Fruit fly (Drosophila melanogaster): ENCODE measurements around the gene CG32053.

DNA sequence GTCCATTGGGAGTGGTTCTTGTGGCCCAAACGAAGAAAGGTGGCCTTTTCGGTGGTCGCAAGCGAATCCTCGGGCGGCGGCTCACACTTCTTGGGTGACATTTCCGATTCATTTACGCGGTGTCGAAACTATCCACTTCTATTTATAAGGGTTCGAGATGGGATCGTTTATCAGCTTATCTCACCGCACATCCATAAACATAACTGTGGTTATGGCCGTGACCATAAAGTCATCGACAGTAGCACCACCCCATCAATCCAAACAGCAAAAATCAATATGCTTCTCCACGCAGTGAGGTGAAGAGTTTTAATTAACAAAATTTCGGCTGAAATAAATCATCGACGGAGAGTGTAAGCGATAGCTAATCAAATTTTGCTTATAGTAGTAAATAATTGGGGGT is 8.6 kb upstream of the CG32053 start, which contains the start of gene CG42826:
- no peak for TF ChIP-seq CG32264 (GFP tag; optimal IDR thresholded peaks at IDR 0.05)
- TF ChIP-seq Abd-B (GFP tag; optimal IDR thresholded peaks at IDR 0.05), result no peak
- no peak for TF ChIP-seq dl (GFP tag; optimal IDR thresholded peaks at IDR 0.05; ENCODE audit: insufficient read depth in 1 of 2, partially characterized antibody in 2 of 2)
- TF ChIP-seq sage (GFP tag; optimal IDR thresholded peaks at IDR 0.05), result no peak
- TF ChIP-seq pan (optimal IDR thresholded peaks at IDR 0.05), result no peak
- no peak for TF ChIP-seq sv (GFP tag; optimal IDR thresholded peaks at IDR 0.05)
- no peak for TF ChIP-seq brk (GFP tag; optimal IDR thresholded peaks at IDR 0.05)
- TF ChIP-seq fru (GFP tag; optimal IDR thresholded peaks at IDR 0.05), result no peak
- no peak for TF ChIP-seq Vsx2 (GFP tag; optimal IDR thresholded peaks at IDR 0.05; ENCODE audit: partially characterized antibody)
- TF ChIP-seq jim (GFP tag; optimal IDR thresholded peaks at IDR 0.05), result no peak
- no peak for TF ChIP-seq lola (GFP tag; optimal IDR thresholded peaks at IDR 0.05)
- TF ChIP-seq psq (GFP tag; optimal IDR thresholded peaks at IDR 0.05), result no peak
- no peak for TF ChIP-seq rgr (GFP tag; optimal IDR thresholded peaks at IDR 0.05)
- no peak for TF ChIP-seq CG9705 (GFP tag; optimal IDR thresholded peaks at IDR 0.05)
